Worm (Caenorhabditis elegans): Measurements from ENCODE around the gene best-13.

DNA sequence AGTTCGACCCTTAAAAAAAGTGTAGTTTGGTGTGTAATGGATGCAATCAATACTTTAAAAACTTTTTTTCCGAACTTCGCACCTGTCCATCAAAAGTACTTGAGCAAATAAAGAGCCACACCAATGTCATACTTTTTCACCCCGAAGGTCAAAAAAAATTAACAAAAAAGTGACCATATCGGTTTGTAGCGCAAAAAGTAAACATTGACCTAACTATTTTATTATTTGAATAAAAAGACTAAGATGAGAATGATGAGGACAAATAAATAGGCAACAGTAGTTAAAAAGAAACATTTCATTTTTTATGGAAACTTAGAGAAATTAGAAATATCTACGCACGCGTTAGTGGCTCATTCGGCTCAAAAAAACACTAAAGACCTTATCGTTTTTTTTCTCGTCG, 34.4 kb upstream of the best-13 start:
- TF ChIP-seq ets-5 (GFP tag; IDR thresholded peaks at IDR 0.05) (no peak), fkh-8 (tag; optimal IDR thresholded peaks at IDR 0.05) (no peak), nhr-76 (tag; optimal IDR thresholded peaks at IDR 0.05) (no peak), skn-1 (tag; optimal IDR thresholded peaks at IDR 0.05) (no peak), lin-39 (tag; optimal IDR thresholded peaks at IDR 0.05) (no peak), hlh-17 (GFP tag; optimal IDR thresholded peaks at IDR 0.05; ENCODE audit: borderline replicate concordance) (no peak), elt-2 (tag; optimal IDR thresholded peaks at IDR 0.05) (no peak), dpl-1 (GFP tag; optimal IDR thresholded peaks at IDR 0.05) (no peak), tlp-1 (tag; optimal IDR thresholded peaks at IDR 0.05) (no peak)

Data from whole organism, L1 larva.